ENCODE assay signal across 1 fruit fly cellular context in the genomic region with DNA sequence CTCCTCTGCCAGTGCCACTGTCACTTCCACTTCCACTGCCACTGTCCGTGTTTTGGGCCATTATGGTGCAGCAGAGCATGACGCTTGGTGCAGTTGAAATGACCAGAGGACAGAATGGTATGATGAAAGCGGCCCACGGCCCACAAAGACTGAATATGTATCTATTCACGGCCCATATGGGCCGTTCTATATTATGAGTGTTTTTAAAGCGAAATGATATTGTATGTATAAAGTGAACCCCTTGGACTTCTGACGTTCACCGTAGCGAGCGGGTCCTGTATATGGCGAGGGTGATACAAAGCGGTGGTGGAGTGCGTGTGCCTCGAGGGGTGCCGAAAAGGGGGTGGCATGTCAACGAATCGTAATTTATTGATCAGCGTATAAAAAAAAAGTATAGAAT.
TF ChIP-seq lines count a peak whose summit lies in the region.

No protein-coding gene starts in this region.

TF ChIP-seq in whole organism, embryonic, 481 proteins besides CTCF, POLR2A, EP300 and RAD21 (continued from another document and continues in another):
- TF ChIP-seq chinmo (GFP tag; IDR thresholded peaks at IDR 0.05; lab: Robert Waterston, UW; ENCODE audit: partially characterized antibody) = no peak
- TF ChIP-seq CG8478 (optimal IDR thresholded peaks at IDR 0.05; lab: Kevin White, UChicago) = no peak
- TF ChIP-seq hb (GFP tag; IDR thresholded peaks at IDR 0.05; lab: Robert Waterston, UW; ENCODE audit: partially characterized antibody) = no peak
- no peak for TF ChIP-seq jigr1 (GFP tag; IDR thresholded peaks at IDR 0.05; lab: Robert Waterston, UW)
- no peak for TF ChIP-seq toy (GFP tag; IDR thresholded peaks at IDR 0.05; lab: Robert Waterston, UW)
- no peak for TF ChIP-seq Dek (tag; optimal IDR thresholded peaks at IDR 0.05; lab: Kevin White, UChicago)
- TF ChIP-seq tna (GFP tag; IDR thresholded peaks at IDR 0.05; lab: Robert Waterston, UW; ENCODE audit: partially characterized antibody) = no peak
- TF ChIP-seq HmgZ (tag; optimal IDR thresholded peaks at IDR 0.05; lab: Kevin White, UChicago) = no peak
- no peak for TF ChIP-seq CG6175 (GFP tag; IDR thresholded peaks at IDR 0.05; lab: Robert Waterston, UW)
- TF ChIP-seq ase (GFP tag; IDR thresholded peaks at IDR 0.05; lab: Robert Waterston, UW) = no peak
- no peak for TF ChIP-seq Tbp (GFP tag; optimal IDR thresholded peaks at IDR 0.05; lab: Kevin White, UChicago)
- 0 out of 3 replicates have a peak, but pooled peaks have one; percentile 35 for TF ChIP-seq CG11695 (GFP tag; IDR thresholded peaks at IDR 0.05; lab: Robert Waterston, UW)
- no peak for TF ChIP-seq CG17568 (GFP tag; optimal IDR thresholded peaks at IDR 0.05; lab: Kevin White, UChicago)
- TF ChIP-seq CG6854 (GFP tag; optimal IDR thresholded peaks at IDR 0.05; lab: Kevin White, UChicago) = no peak
- TF ChIP-seq Gug (GFP tag; IDR thresholded peaks at IDR 0.05; lab: Robert Waterston, UW) = peak; percentile 14; the same call in 1 of the 4 replicates
- TF ChIP-seq CG17186 (GFP tag; optimal IDR thresholded peaks at IDR 0.05; lab: Kevin White, UChicago) = no peak
- no peak for TF ChIP-seq CG8290 (GFP tag; optimal IDR thresholded peaks at IDR 0.05; lab: Kevin White, UChicago)
- peak in 1 of 2 experiments; percentile 40 for TF ChIP-seq CG8290 (tag; optimal IDR thresholded peaks at IDR 0.05; lab: Kevin White, UChicago)
- TF ChIP-seq CG12155 (GFP tag; optimal IDR thresholded peaks at IDR 0.05; lab: Kevin White, UChicago) = no peak
- TF ChIP-seq hth (optimal IDR thresholded peaks at IDR 0.05; lab: Kevin White, UChicago) = no peak
- TF ChIP-seq CG11456 (GFP tag; IDR thresholded peaks at IDR 0.05; lab: Robert Waterston, UW) = 0 out of 3 replicates have a peak, but pooled peaks have one; percentile 32
- TF ChIP-seq da (GFP tag; optimal IDR thresholded peaks at IDR 0.05; lab: Kevin White, UChicago) = no peak
- TF ChIP-seq ranshi (GFP tag; IDR thresholded peaks at IDR 0.05; lab: Robert Waterston, UW) = no peak
- no peak for TF ChIP-seq Hr51 (GFP tag; optimal IDR thresholded peaks at IDR 0.05; lab: Kevin White, UChicago)
- TF ChIP-seq CG15514 (GFP tag; optimal IDR thresholded peaks at IDR 0.05; lab: Kevin White, UChicago) = no peak
- no peak for TF ChIP-seq bigmax (GFP tag; optimal IDR thresholded peaks at IDR 0.05; lab: Kevin White, UChicago)
- no peak for TF ChIP-seq CG1602 (GFP tag; optimal IDR thresholded peaks at IDR 0.05; lab: Kevin White, UChicago)
- no peak for TF ChIP-seq D19B (GFP tag; optimal IDR thresholded peaks at IDR 0.05; lab: Kevin White, UChicago)
- TF ChIP-seq wek (GFP tag; optimal IDR thresholded peaks at IDR 0.05; lab: Kevin White, UChicago) = no peak
- TF ChIP-seq CG4730 (GFP tag; IDR thresholded peaks at IDR 0.05; lab: Robert Waterston, UW) = no peak
- TF ChIP-seq stc (GFP tag; IDR thresholded peaks at IDR 0.05; lab: Robert Waterston, UW) = no peak
- no peak for TF ChIP-seq cas (GFP tag; IDR thresholded peaks at IDR 0.05; lab: Robert Waterston, UW)
- TF ChIP-seq CG12391 (tag; optimal IDR thresholded peaks at IDR 0.05; lab: Kevin White, UChicago) = no peak
- no peak for TF ChIP-seq CG32767 (GFP tag; IDR thresholded peaks at IDR 0.05; lab: Robert Waterston, UW)
- TF ChIP-seq psq (GFP tag; optimal IDR thresholded peaks at IDR 0.05; lab: Kevin White, UChicago) = no peak
- TF ChIP-seq sc (optimal IDR thresholded peaks at IDR 0.05; lab: Kevin White, UChicago) = no peak
- no peak for TF ChIP-seq sc (GFP tag; optimal IDR thresholded peaks at IDR 0.05; lab: Kevin White, UChicago)
- no peak for TF ChIP-seq salm (tag; optimal IDR thresholded peaks at IDR 0.05; lab: Kevin White, UChicago)
- peak; percentile 71 for TF ChIP-seq Med (GFP tag; lab: Kevin White, UChicago)
- TF ChIP-seq CG12942 (GFP tag; optimal IDR thresholded peaks at IDR 0.05; lab: Kevin White, UChicago) = no peak
- 0 out of 3 replicates have a peak, but pooled peaks have one; percentile 41 for TF ChIP-seq ken (GFP tag; IDR thresholded peaks at IDR 0.05; lab: Robert Waterston, UW)
- TF ChIP-seq CG17385 (GFP tag; optimal IDR thresholded peaks at IDR 0.05; lab: Kevin White, UChicago) = no peak
- no peak for TF ChIP-seq Sox100B (GFP tag; optimal IDR thresholded peaks at IDR 0.05; lab: Kevin White, UChicago)
- no peak for TF ChIP-seq tx (GFP tag; optimal IDR thresholded peaks at IDR 0.05; lab: Kevin White, UChicago)
- TF ChIP-seq H15 (GFP tag; IDR thresholded peaks at IDR 0.05; lab: Robert Waterston, UW) = peak; percentile 51; the same call in 1 of the 3 replicates
- no peak for TF ChIP-seq Blimp-1 (GFP tag; optimal IDR thresholded peaks at IDR 0.05; lab: Kevin White, UChicago)
- TF ChIP-seq Nf-YC (tag; optimal IDR thresholded peaks at IDR 0.05; lab: Kevin White, UChicago) = no peak
- TF ChIP-seq CG17361 (GFP tag; IDR thresholded peaks at IDR 0.05; lab: Robert Waterston, UW) = no peak
- no peak for TF ChIP-seq CG12071 (GFP tag; optimal IDR thresholded peaks at IDR 0.05; lab: Kevin White, UChicago)
- TF ChIP-seq Hey (tag; optimal IDR thresholded peaks at IDR 0.05; lab: Kevin White, UChicago) = no peak
- TF ChIP-seq caup (GFP tag; optimal IDR thresholded peaks at IDR 0.05; lab: Kevin White, UChicago; ENCODE audit: severe bottlenecking) = no peak
- TF ChIP-seq Fer3 (tag; optimal IDR thresholded peaks at IDR 0.05; lab: Kevin White, UChicago) = no peak
- TF ChIP-seq Ssrp (tag; optimal IDR thresholded peaks at IDR 0.05; lab: Kevin White, UChicago) = no peak
- TF ChIP-seq sqz (GFP tag; optimal IDR thresholded peaks at IDR 0.05; lab: Kevin White, UChicago) = no peak
- no peak for TF ChIP-seq sug (tag; optimal IDR thresholded peaks at IDR 0.05; lab: Kevin White, UChicago)
- TF ChIP-seq nau (GFP tag; optimal IDR thresholded peaks at IDR 0.05; lab: Kevin White, UChicago) = no peak
- no peak for TF ChIP-seq CG34422 (GFP tag; IDR thresholded peaks at IDR 0.05; lab: Robert Waterston, UW)
- no peak for TF ChIP-seq Scr (GFP tag; IDR thresholded peaks at IDR 0.05; lab: Robert Waterston, UW; ENCODE audit: partially characterized antibody)
- no peak for TF ChIP-seq run (tag; optimal IDR thresholded peaks at IDR 0.05; lab: Kevin White, UChicago)
- TF ChIP-seq ro (GFP tag; IDR thresholded peaks at IDR 0.05; lab: Robert Waterston, UW) = no peak
- no peak for TF ChIP-seq CG13123 (GFP tag; optimal IDR thresholded peaks at IDR 0.05; lab: Kevin White, UChicago)
- TF ChIP-seq CG10543 (GFP tag; optimal IDR thresholded peaks at IDR 0.05; lab: Kevin White, UChicago) = no peak
- TF ChIP-seq gcm (GFP tag; optimal IDR thresholded peaks at IDR 0.05; lab: Kevin White, UChicago) = no peak
- 0 out of 2 replicates have a peak, but pooled peaks have one; percentile 5 for TF ChIP-seq danr (GFP tag; IDR thresholded peaks at IDR 0.05; lab: Robert Waterston, UW)
- no peak for TF ChIP-seq CG10462 (GFP tag; optimal IDR thresholded peaks at IDR 0.05; lab: Kevin White, UChicago)
- no peak for TF ChIP-seq odd (GFP tag; optimal IDR thresholded peaks at IDR 0.05; lab: Kevin White, UChicago)
- no peak for TF ChIP-seq zen (tag; optimal IDR thresholded peaks at IDR 0.05; lab: Kevin White, UChicago)
- no peak for TF ChIP-seq ERR (GFP tag; optimal IDR thresholded peaks at IDR 0.05; lab: Kevin White, UChicago)
- TF ChIP-seq dati (GFP tag; IDR thresholded peaks at IDR 0.05; lab: Robert Waterston, UW) = no peak
- TF ChIP-seq CG7963 (GFP tag; IDR thresholded peaks at IDR 0.05; lab: Robert Waterston, UW; ENCODE audit: partially characterized antibody) = no peak
- no peak for TF ChIP-seq CG6813 (GFP tag; optimal IDR thresholded peaks at IDR 0.05; lab: Kevin White, UChicago)
- no peak for TF ChIP-seq kah (GFP tag; optimal IDR thresholded peaks at IDR 0.05; lab: Kevin White, UChicago)
- no peak for TF ChIP-seq Gsc (GFP tag; IDR thresholded peaks at IDR 0.05; lab: Robert Waterston, UW)
- no peak for TF ChIP-seq dan (GFP tag; IDR thresholded peaks at IDR 0.05; lab: Robert Waterston, UW)
- TF ChIP-seq her (GFP tag; optimal IDR thresholded peaks at IDR 0.05; lab: Kevin White, UChicago) = no peak
- TF ChIP-seq klu (GFP tag; IDR thresholded peaks at IDR 0.05; lab: Robert Waterston, UW) = no peak
- no peak for TF ChIP-seq CG7271 (tag; optimal IDR thresholded peaks at IDR 0.05; lab: Kevin White, UChicago)
- TF ChIP-seq ab (GFP tag; optimal IDR thresholded peaks at IDR 0.05; lab: Kevin White, UChicago) = no peak
- no peak for TF ChIP-seq MBD-R2 (GFP tag; IDR thresholded peaks at IDR 0.05; lab: Robert Waterston, UW)
- TF ChIP-seq CG1647 (GFP tag; optimal IDR thresholded peaks at IDR 0.05; lab: Kevin White, UChicago) = no peak
- no peak for TF ChIP-seq CG15696 (tag; optimal IDR thresholded peaks at IDR 0.05; lab: Kevin White, UChicago)
- TF ChIP-seq fru (optimal IDR thresholded peaks at IDR 0.05; lab: Kevin White, UChicago) = no peak
- TF ChIP-seq CkIIα-i1 (GFP tag; IDR thresholded peaks at IDR 0.05; lab: Robert Waterston, UW) = no peak
- no peak for TF ChIP-seq Dip3 (GFP tag; optimal IDR thresholded peaks at IDR 0.05; lab: Kevin White, UChicago)
- TF ChIP-seq fu2 (GFP tag; optimal IDR thresholded peaks at IDR 0.05; lab: Kevin White, UChicago) = no peak
- no peak for TF ChIP-seq CG11696 (GFP tag; IDR thresholded peaks at IDR 0.05; lab: Robert Waterston, UW)
- TF ChIP-seq crp (GFP tag; optimal IDR thresholded peaks at IDR 0.05; lab: Kevin White, UChicago) = no peak
- TF ChIP-seq CG14050 (GFP tag; IDR thresholded peaks at IDR 0.05; lab: Robert Waterston, UW) = no peak
- peak; percentile 90 for TF ChIP-seq grau (tag; optimal IDR thresholded peaks at IDR 0.05; lab: Kevin White, UChicago)
- no peak for TF ChIP-seq CG14710 (tag; optimal IDR thresholded peaks at IDR 0.05; lab: Kevin White, UChicago)
- TF ChIP-seq cato (GFP tag; optimal IDR thresholded peaks at IDR 0.05; lab: Kevin White, UChicago; ENCODE audit: borderline replicate concordance) = no peak
- no peak for TF ChIP-seq CG30020 (tag; optimal IDR thresholded peaks at IDR 0.05; lab: Kevin White, UChicago)
- no peak for TF ChIP-seq MTF-1 (GFP tag; optimal IDR thresholded peaks at IDR 0.05; lab: Kevin White, UChicago; ENCODE audit: borderline replicate concordance)
- TF ChIP-seq CG10565 (GFP tag; optimal IDR thresholded peaks at IDR 0.05; lab: Kevin White, UChicago) = no peak
- no peak for TF ChIP-seq CG6683 (GFP tag; optimal IDR thresholded peaks at IDR 0.05; lab: Kevin White, UChicago)
- TF ChIP-seq CG11723 (GFP tag; optimal IDR thresholded peaks at IDR 0.05; lab: Kevin White, UChicago) = no peak
- TF ChIP-seq CG15601 (tag; optimal IDR thresholded peaks at IDR 0.05; lab: Kevin White, UChicago) = no peak
- TF ChIP-seq Fer2 (tag; optimal IDR thresholded peaks at IDR 0.05; lab: Kevin White, UChicago) = no peak
- no peak for TF ChIP-seq Ravus (GFP tag; IDR thresholded peaks at IDR 0.05; lab: Robert Waterston, UW)
- no peak for TF ChIP-seq Trl (optimal IDR thresholded peaks at IDR 0.05; lab: Kevin White, UChicago)
- no peak for TF ChIP-seq Trl (GFP tag; optimal IDR thresholded peaks at IDR 0.05; lab: Kevin White, UChicago)
- TF ChIP-seq ssp (GFP tag; IDR thresholded peaks at IDR 0.05; lab: Robert Waterston, UW) = 0 out of 2 replicates have a peak, but pooled peaks have one; percentile 15
- peak; percentile 26 for TF ChIP-seq CG18599 (GFP tag; optimal IDR thresholded peaks at IDR 0.05; lab: Kevin White, UChicago)
- peak; percentile 31 for TF ChIP-seq CG2120 (GFP tag; optimal IDR thresholded peaks at IDR 0.05; lab: Kevin White, UChicago)
- no peak for TF ChIP-seq btn (GFP tag; optimal IDR thresholded peaks at IDR 0.05; lab: Kevin White, UChicago)
- no peak for TF ChIP-seq sisA (GFP tag; IDR thresholded peaks at IDR 0.05; lab: Robert Waterston, UW)
- TF ChIP-seq gsb-n (tag; optimal IDR thresholded peaks at IDR 0.05; lab: Kevin White, UChicago) = no peak
- TF ChIP-seq lov (optimal IDR thresholded peaks at IDR 0.05; lab: Kevin White, UChicago) = no peak
- TF ChIP-seq lov (GFP tag; IDR thresholded peaks at IDR 0.05; lab: Robert Waterston, UW) = no peak
- no peak for TF ChIP-seq Myb (GFP tag; optimal IDR thresholded peaks at IDR 0.05; lab: Kevin White, UChicago)
- TF ChIP-seq GATAe (GFP tag; conservative IDR thresholded peaks at IDR 0.05; lab: Robert Waterston, UW) = no peak
- TF ChIP-seq Optix (GFP tag; IDR thresholded peaks at IDR 0.05; lab: Robert Waterston, UW) = peak; percentile 30; the same call in 1 of the 3 replicates
- TF ChIP-seq maf-S (GFP tag; optimal IDR thresholded peaks at IDR 0.05; lab: Kevin White, UChicago) = no peak
- no peak for TF ChIP-seq CG33213 (GFP tag; optimal IDR thresholded peaks at IDR 0.05; lab: Kevin White, UChicago)
- TF ChIP-seq CG9437 (GFP tag; optimal IDR thresholded peaks at IDR 0.05; lab: Kevin White, UChicago) = no peak
- TF ChIP-seq Camta (GFP tag; optimal IDR thresholded peaks at IDR 0.05; lab: Kevin White, UChicago) = no peak
- TF ChIP-seq CG16813 (GFP tag; IDR thresholded peaks at IDR 0.05; lab: Robert Waterston, UW; ENCODE audit: partially characterized antibody) = no peak
- no peak for TF ChIP-seq Deaf1 (tag; optimal IDR thresholded peaks at IDR 0.05; lab: Kevin White, UChicago)
- peak; percentile 7 for TF ChIP-seq CG3281 (GFP tag; optimal IDR thresholded peaks at IDR 0.05; lab: Kevin White, UChicago)
- TF ChIP-seq Aef1 (GFP tag; IDR thresholded peaks at IDR 0.05; lab: Robert Waterston, UW) = no peak
- peak; percentile 20 for TF ChIP-seq gem (tag; optimal IDR thresholded peaks at IDR 0.05; lab: Kevin White, UChicago)
- no peak for TF ChIP-seq CG14860 (GFP tag; IDR thresholded peaks at IDR 0.05; lab: Robert Waterston, UW; ENCODE audit: partially characterized antibody)
- no peak for TF ChIP-seq corto (GFP tag; optimal IDR thresholded peaks at IDR 0.05; lab: Kevin White, UChicago)
- TF ChIP-seq CG14667 (GFP tag; IDR thresholded peaks at IDR 0.05; lab: Robert Waterston, UW) = no peak
- TF ChIP-seq C15 (GFP tag; IDR thresholded peaks at IDR 0.05; lab: Robert Waterston, UW) = no peak
- TF ChIP-seq phol (tag; optimal IDR thresholded peaks at IDR 0.05; lab: Kevin White, UChicago) = no peak
- TF ChIP-seq Kr (GFP tag; optimal IDR thresholded peaks at IDR 0.05; lab: Kevin White, UChicago) = no peak
- TF ChIP-seq CG12219 (GFP tag; optimal IDR thresholded peaks at IDR 0.05; lab: Kevin White, UChicago) = no peak
- no peak for TF ChIP-seq HLH4C (GFP tag; IDR thresholded peaks at IDR 0.05; lab: Robert Waterston, UW; ENCODE audit: partially characterized antibody)
- no peak for TF ChIP-seq Sry-δ (GFP tag; optimal IDR thresholded peaks at IDR 0.05; lab: Kevin White, UChicago)
- no peak for TF ChIP-seq CG3995 (GFP tag; optimal IDR thresholded peaks at IDR 0.05; lab: Kevin White, UChicago)
- no peak for TF ChIP-seq nmo (GFP tag; optimal IDR thresholded peaks at IDR 0.05; lab: Kevin White, UChicago)
- TF ChIP-seq croc (GFP tag; conservative IDR thresholded peaks at IDR 0.05; lab: Robert Waterston, UW) = no peak
